Fruit fly (Drosophila melanogaster): ENCODE measurements around the gene CG42764.

CG42764 gene

DNA sequence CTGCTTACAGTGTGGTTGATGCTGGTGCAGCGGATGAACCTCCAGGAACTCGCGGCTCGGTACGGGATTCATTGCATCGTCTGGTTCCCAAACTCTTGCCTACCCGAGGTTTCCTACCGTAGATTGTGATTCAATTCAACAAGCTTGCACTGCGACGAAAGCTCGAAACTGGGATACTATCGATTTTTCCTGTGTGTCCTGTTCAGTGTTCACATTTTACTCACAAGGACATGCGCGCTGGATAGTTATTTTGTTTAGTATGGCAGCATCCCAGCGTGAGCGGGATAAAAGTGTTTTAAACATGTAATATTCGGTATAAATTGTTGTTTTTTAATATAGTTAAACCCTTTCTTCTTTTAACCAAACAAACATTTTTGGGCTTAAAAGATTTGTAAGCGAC lies 40.0 kb downstream of the CG42764 start, which contains the start of gene CG5282:
Gene CG5282, minus strand, starts transcription at position 184 of the 400 bp plus-strand sequence.
- TF ChIP-seq noc (tag; optimal IDR thresholded peaks at IDR 0.05), result no peak

Data from whole organism, larva.